Worm (Caenorhabditis elegans): ENCODE data around the gene C35D10.1.
A peak's percentile ranks its signal among the peaks of the same experiment; 100 is the strongest.

The C35D10.1 gene

ce11 chrIII:4918906-4919305 lies 39.4 kb downstream of the C35D10.1 start:
- no peak for TF ChIP-seq mbf-1 (tag; optimal IDR thresholded peaks at IDR 0.05)
- no peak for TF ChIP-seq sma-9 (GFP tag; optimal IDR thresholded peaks at IDR 0.05)
- no peak for TF ChIP-seq sma-9 (tag; optimal IDR thresholded peaks at IDR 0.05)
- no peak for TF ChIP-seq nhr-129 (tag; optimal IDR thresholded peaks at IDR 0.05)
- TF ChIP-seq ztf-1 (GFP tag; conservative IDR thresholded peaks at IDR 0.05), result no peak
- no peak for TF ChIP-seq egl-27 (tag; optimal IDR thresholded peaks at IDR 0.05)
- no peak for TF ChIP-seq unc-62 (GFP tag; optimal IDR thresholded peaks at IDR 0.05)
- TF ChIP-seq sma-3 (GFP tag; optimal IDR thresholded peaks at IDR 0.05), result no peak

- TF ChIP-seq nhr-21 (tag; optimal IDR thresholded peaks at IDR 0.05), result no peak
- no peak for TF ChIP-seq ceh-82 (tag; optimal IDR thresholded peaks at IDR 0.05)
- TF ChIP-seq nhr-237 (tag; optimal IDR thresholded peaks at IDR 0.05), result no peak
- TF ChIP-seq F13H6.1 (tag; optimal IDR thresholded peaks at IDR 0.05), result no peak
- no peak for TF ChIP-seq mbf-1 (tag; optimal IDR thresholded peaks at IDR 0.05)
- TF ChIP-seq alr-1 (tag; optimal IDR thresholded peaks at IDR 0.05), result no peak
- TF ChIP-seq unc-62 (GFP tag; optimal IDR thresholded peaks at IDR 0.05), result no peak
- no peak for TF ChIP-seq lsy-2 (tag; optimal IDR thresholded peaks at IDR 0.05)
- no peak for TF ChIP-seq nhr-77 (tag; optimal IDR thresholded peaks at IDR 0.05)
- no peak for TF ChIP-seq C34F6.9 (tag; optimal IDR thresholded peaks at IDR 0.05)
- no peak for TF ChIP-seq ZK546.5 (tag; optimal IDR thresholded peaks at IDR 0.05)
- no peak for TF ChIP-seq elt-3 (tag; optimal IDR thresholded peaks at IDR 0.05)
- TF ChIP-seq aly-2 (tag; optimal IDR thresholded peaks at IDR 0.05), result no peak
- no peak for TF ChIP-seq sma-9 (GFP tag; optimal IDR thresholded peaks at IDR 0.05)
- no peak for TF ChIP-seq sma-9 (tag; optimal IDR thresholded peaks at IDR 0.05)
- TF ChIP-seq elt-1 (tag; optimal IDR thresholded peaks at IDR 0.05), result no peak
- TF ChIP-seq unc-39 (tag; optimal IDR thresholded peaks at IDR 0.05), result no peak
- no peak for TF ChIP-seq ztf-4 (tag; optimal IDR thresholded peaks at IDR 0.05)
Observed at ce11 chrIII:4920221-4920620, 40.7 kb downstream of the C35D10.1 start, which contains the start of gene ula-1. ula-1 (minus strand) TSS chrIII:4920321.

ce11 chrIII:4922020-4922419 lies 42.5 kb downstream of the C35D10.1 start, which contains the start of gene mmab-1:
mmab-1 (minus strand) TSS chrIII:4922114.
- TF ChIP-seq gmeb-1 (tag; optimal IDR thresholded peaks at IDR 0.05) (peak; percentile 23), lin-11 (tag; optimal IDR thresholded peaks at IDR 0.05) (peak; percentile 57), lsy-2 (tag; optimal IDR thresholded peaks at IDR 0.05) (peak in 1 of 2 experiments; percentile 46), sma-3 (GFP tag; optimal IDR thresholded peaks at IDR 0.05) (peak; percentile 69), nhr-25 (tag; optimal IDR thresholded peaks at IDR 0.05) (peak; percentile 20), F13H6.1 (tag; optimal IDR thresholded peaks at IDR 0.05) (peak; percentile 1)

ce11 chrIII:4924134-4924533 lies 44.6 kb downstream of the C35D10.1 start:
- TF ChIP-seq unc-39 (tag; optimal IDR thresholded peaks at IDR 0.05), result no peak
- no peak for TF ChIP-seq mdl-1 (tag; optimal IDR thresholded peaks at IDR 0.05)
- no peak for TF ChIP-seq nhr-25 (tag; optimal IDR thresholded peaks at IDR 0.05)
- TF ChIP-seq lsy-2 (tag; optimal IDR thresholded peaks at IDR 0.05), result no peak
- no peak for TF ChIP-seq ama-1 (optimal IDR thresholded peaks at IDR 0.05)
- TF ChIP-seq mbf-1 (tag; optimal IDR thresholded peaks at IDR 0.05), result no peak
- no peak for TF ChIP-seq nhr-77 (tag; optimal IDR thresholded peaks at IDR 0.05)
- TF ChIP-seq sma-3 (GFP tag; optimal IDR thresholded peaks at IDR 0.05), result no peak
- TF ChIP-seq unc-62 (GFP tag; optimal IDR thresholded peaks at IDR 0.05), result no peak
- TF ChIP-seq nhr-237 (tag; optimal IDR thresholded peaks at IDR 0.05), result no peak
- no peak for TF ChIP-seq snpc-4 (tag; optimal IDR thresholded peaks at IDR 0.05)
- TF ChIP-seq lin-13 (GFP tag; optimal IDR thresholded peaks at IDR 0.05), result no peak
- TF ChIP-seq lin-11 (tag; optimal IDR thresholded peaks at IDR 0.05), result no peak
- no peak for TF ChIP-seq unc-55 (GFP tag; optimal IDR thresholded peaks at IDR 0.05)
- TF ChIP-seq mab-5 (tag; optimal IDR thresholded peaks at IDR 0.05), result no peak

DNA sequence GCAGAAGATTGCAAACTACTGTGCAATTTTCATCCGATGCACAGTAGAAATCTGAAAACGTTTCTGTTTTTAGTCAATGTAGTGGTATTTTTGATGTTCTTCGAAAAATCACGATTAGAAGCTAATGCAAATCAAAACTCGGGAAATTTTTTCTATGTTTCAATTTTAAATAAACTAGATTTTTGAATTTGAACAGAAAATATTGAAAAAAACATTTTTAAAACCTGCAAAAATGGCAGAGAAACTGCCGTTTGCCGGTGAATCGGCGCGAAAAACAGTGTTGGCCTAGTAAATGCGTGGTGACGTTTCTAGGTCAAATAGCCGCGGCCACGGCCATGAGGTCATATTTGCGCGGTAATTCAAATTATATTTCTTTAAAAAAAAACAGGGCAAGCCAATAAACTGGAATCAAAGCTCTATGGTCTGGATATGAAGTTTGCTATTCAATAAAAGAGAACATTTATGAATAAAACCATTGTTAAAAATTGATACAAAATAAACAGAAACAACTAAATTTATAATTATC lies 50.7 kb downstream of the C35D10.1 start, which contains the start of gene set-2:
TSS of gene set-2 (minus strand) at position 51 of the 526 bp plus-strand sequence.
- peak; percentile 16 for TF ChIP-seq sem-4 (tag; optimal IDR thresholded peaks at IDR 0.05)
- peak; percentile 64 for TF ChIP-seq nhr-25 (tag; optimal IDR thresholded peaks at IDR 0.05)
- TF ChIP-seq nhr-11 (tag; optimal IDR thresholded peaks at IDR 0.05), result no peak
- TF ChIP-seq fos-1 (tag; optimal IDR thresholded peaks at IDR 0.05), result peak; percentile 14
- peak; percentile 65 for TF ChIP-seq F13H6.1 (tag; optimal IDR thresholded peaks at IDR 0.05)
- no peak for TF ChIP-seq Y55F3AM.14 (GFP tag; optimal IDR thresholded peaks at IDR 0.05)
- TF ChIP-seq ztf-1 (GFP tag; conservative IDR thresholded peaks at IDR 0.05), result no peak
- TF ChIP-seq nhr-237 (tag; optimal IDR thresholded peaks at IDR 0.05), result no peak
- TF ChIP-seq nhr-10 (tag; optimal IDR thresholded peaks at IDR 0.05), result no peak
- TF ChIP-seq gmeb-1 (tag; optimal IDR thresholded peaks at IDR 0.05), result peak; percentile 92
- peak; percentile 28 for TF ChIP-seq lin-11 (tag; optimal IDR thresholded peaks at IDR 0.05)
- TF ChIP-seq elt-1 (tag; optimal IDR thresholded peaks at IDR 0.05), result no peak
- TF ChIP-seq nhr-6 (tag; optimal IDR thresholded peaks at IDR 0.05), result no peak
- TF ChIP-seq unc-39 (tag; optimal IDR thresholded peaks at IDR 0.05), result no peak
- no peak for TF ChIP-seq ceh-82 (tag; optimal IDR thresholded peaks at IDR 0.05)
- no peak for TF ChIP-seq mdl-1 (tag; optimal IDR thresholded peaks at IDR 0.05)
- TF ChIP-seq aly-2 (tag; optimal IDR thresholded peaks at IDR 0.05), result no peak
- TF ChIP-seq nhr-12 (tag; optimal IDR thresholded peaks at IDR 0.05), result no peak
- TF ChIP-seq sma-3 (GFP tag; optimal IDR thresholded peaks at IDR 0.05), result peak; percentile 57
- TF ChIP-seq lin-13 (GFP tag; optimal IDR thresholded peaks at IDR 0.05), result peak; percentile 64
- peak; percentile 52 for TF ChIP-seq C34F6.9 (tag; optimal IDR thresholded peaks at IDR 0.05)
- no peak for TF ChIP-seq ceh-16 (tag; optimal IDR thresholded peaks at IDR 0.05)
- TF ChIP-seq elt-3 (tag; optimal IDR thresholded peaks at IDR 0.05), result no peak
- TF ChIP-seq ztf-11 (tag; optimal IDR thresholded peaks at IDR 0.05), result no peak
- TF ChIP-seq skn-1 (tag; optimal IDR thresholded peaks at IDR 0.05), result no peak
- TF ChIP-seq lin-39 (tag; optimal IDR thresholded peaks at IDR 0.05), result no peak
- TF ChIP-seq sma-9 (GFP tag; optimal IDR thresholded peaks at IDR 0.05), result peak; percentile 38
- TF ChIP-seq sma-9 (tag; optimal IDR thresholded peaks at IDR 0.05), result no peak
- no peak for TF ChIP-seq mbf-1 (tag; optimal IDR thresholded peaks at IDR 0.05)
- TF ChIP-seq alr-1 (tag; optimal IDR thresholded peaks at IDR 0.05), result no peak

Data from whole organism, L2 larva.